Worm (Caenorhabditis elegans) whole organism, L1 larva: ENCODE results near the gene F22F7.4.

Experiments used
- ceh-82 ChIP-seq, 3 experiments: fragments of 150-350 bp in 1 of 3; sonication (generic microtip) in 2 of 3; optimal IDR thresholded peaks; 2 replicates each; lab custom pipeline; 2014 to 2017; ENCODE audit warnings: missing biosample characterization in 3 of 3, missing genetic modification characterization in 3 of 3
- fkh-4 ChIP-seq: sonication (generic microtip); optimal IDR thresholded peaks from 2 replicates; lab custom pipeline; 2016; ENCODE audit warnings: missing compliant biosample characterization, missing genetic modification characterization, borderline replicate concordance
- fkh-8 ChIP-seq: sonication (generic microtip); optimal IDR thresholded peaks from 2 replicates; lab custom pipeline; 2016; ENCODE audit warnings: mild to moderate bottlenecking, missing genetic modification characterization, missing compliant biosample characterization
- fos-1 ChIP-seq: fragments of 150-350 bp; optimal IDR thresholded peaks from 2 replicates; lab custom pipeline; 2014; ENCODE audit warnings: missing biosample characterization, missing genetic modification characterization
- nhr-12 ChIP-seq: sonication (generic microtip); optimal IDR thresholded peaks from 2 replicates; lab custom pipeline; 2017; ENCODE audit warnings: missing biosample characterization, missing genetic modification characterization
- nhr-237 ChIP-seq: fragments of 150-350 bp; optimal IDR thresholded peaks from 2 replicates; lab custom pipeline; 2014; ENCODE audit warnings: missing biosample characterization, missing genetic modification characterization
- nhr-76 ChIP-seq: sonication (generic microtip); optimal IDR thresholded peaks from 2 replicates; lab custom pipeline; 2017; ENCODE audit warnings: missing biosample characterization, missing genetic modification characterization
- unc-62 ChIP-seq: fragments of 150-350 bp; optimal IDR thresholded peaks from 2 replicates; lab custom pipeline; 2014; ENCODE audit warnings: missing biosample characterization, missing genetic modification reagents, missing genetic modification characterization
- ztf-4 ChIP-seq: fragments of 150-350 bp; optimal IDR thresholded peaks from 2 replicates; lab custom pipeline; 2014; ENCODE audit warnings: missing biosample characterization, missing genetic modification characterization

- no peak for TF ChIP-seq fos-1 (tag; lab: Kevin White, UChicago)
- TF ChIP-seq nhr-76 (tag; lab: Kevin White, UChicago), result no peak
- no peak for TF ChIP-seq unc-62 (GFP tag; lab: Kevin White, UChicago)
- TF ChIP-seq nhr-237 (tag; lab: Kevin White, UChicago), result no peak
- no peak for TF ChIP-seq ceh-82 (tag; optimal IDR thresholded peaks at IDR 0.05; lab: Kevin White, UChicago)
- no peak for TF ChIP-seq ztf-4 (tag; lab: Kevin White, UChicago)
- TF ChIP-seq nhr-12 (tag; lab: Kevin White, UChicago), result no peak
- TF ChIP-seq fkh-8, result no peak
- no peak for TF ChIP-seq fkh-4
These were observed 40.2 kb upstream of the F22F7.4 start, which contains the start of gene str-52 for ce11 chrV:2146044-2146443.
